Fruit fly (Drosophila melanogaster) whole organism: ENCODE results near the gene CG42375.

Experiments
- CG8478 ChIP-seq: fragments of >200 bp; optimal IDR thresholded peaks from 2 replicates; lab custom pipeline; 2018; ENCODE audit warnings: inconsistent platforms
- Dll ChIP-seq: fragments of >200 bp; optimal IDR thresholded peaks from 2 replicates; lab custom pipeline; 2017
- EcR ChIP-seq, 2 experiments: fragments of >200 bp; optimal IDR thresholded peaks; 2 replicates each; lab custom pipeline; 2017; ENCODE audit warnings: missing biosample characterization in 2 of 2, missing genetic modification characterization in 2 of 2, missing genetic modification reagents in 2 of 2
- pan ChIP-seq: fragments of >200 bp; optimal IDR thresholded peaks from 2 replicates; lab custom pipeline; 2017
- psq ChIP-seq: fragments of >200 bp; optimal IDR thresholded peaks from 2 replicates; lab custom pipeline; 2017
- usp ChIP-seq: fragments of >200 bp; optimal IDR thresholded peaks from 2 replicates; lab custom pipeline; 2017; ENCODE audit warnings: missing biosample characterization, missing genetic modification characterization, mixed read lengths

Gene CG42375

dm6 chr3R:13782035-13782434 lies 2.6 kb downstream of the CG42375 start, which contains the start of gene Dip-B:
Dip-B (plus strand) TSS chr3R:13782288.
- TF ChIP-seq usp (GFP tag; lab: Kevin White, UChicago): no peak
- no peak for TF ChIP-seq pan (lab: Kevin White, UChicago)
- no peak for TF ChIP-seq CG8478 (lab: Kevin White, UChicago)
- no peak for TF ChIP-seq psq (lab: Kevin White, UChicago)
- TF ChIP-seq EcR (GFP tag; optimal IDR thresholded peaks at IDR 0.05; lab: Kevin White, UChicago): no peak
- no peak for TF ChIP-seq Dll

- no peak for TF ChIP-seq pan (lab: Kevin White, UChicago)
- no peak for TF ChIP-seq Dll
- no peak for TF ChIP-seq psq (lab: Kevin White, UChicago)
- TF ChIP-seq EcR (GFP tag; optimal IDR thresholded peaks at IDR 0.05; lab: Kevin White, UChicago): no peak
- TF ChIP-seq CG8478 (lab: Kevin White, UChicago): no peak
- no peak for TF ChIP-seq usp (GFP tag; lab: Kevin White, UChicago)
These were observed 3.2 kb downstream of the CG42375 start for dm6 chr3R:13782578-13782977.

- no peak for TF ChIP-seq pan (lab: Kevin White, UChicago)
- TF ChIP-seq Dll: no peak
- no peak for TF ChIP-seq CG8478 (lab: Kevin White, UChicago)
- no peak for TF ChIP-seq EcR (GFP tag; optimal IDR thresholded peaks at IDR 0.05; lab: Kevin White, UChicago)
- TF ChIP-seq psq (lab: Kevin White, UChicago): no peak
- TF ChIP-seq usp (GFP tag; lab: Kevin White, UChicago): no peak
These were observed 4.0 kb downstream of the CG42375 start for dm6 chr3R:13783397-13783796.

dm6 chr3R:13785895-13786294 lies 6.5 kb downstream of the CG42375 start:
- no peak for TF ChIP-seq EcR (GFP tag; optimal IDR thresholded peaks at IDR 0.05; lab: Kevin White, UChicago)
- no peak for TF ChIP-seq psq (lab: Kevin White, UChicago)
- peak; percentile 38 for TF ChIP-seq Dll

- no peak for TF ChIP-seq pan (lab: Kevin White, UChicago)
- TF ChIP-seq Dll: no peak
- no peak for TF ChIP-seq usp (GFP tag; lab: Kevin White, UChicago)
- no peak for TF ChIP-seq psq (lab: Kevin White, UChicago)
- no peak for TF ChIP-seq EcR (GFP tag; optimal IDR thresholded peaks at IDR 0.05; lab: Kevin White, UChicago)
- no peak for TF ChIP-seq CG8478 (lab: Kevin White, UChicago)
These were observed 8.8 kb downstream of the CG42375 start for dm6 chr3R:13788224-13788623.

dm6 chr3R:13788672-13789071 lies 9.2 kb downstream of the CG42375 start:
- TF ChIP-seq psq (lab: Kevin White, UChicago) (no peak), usp (GFP tag; lab: Kevin White, UChicago) (no peak), pan (lab: Kevin White, UChicago) (no peak), EcR (GFP tag; optimal IDR thresholded peaks at IDR 0.05; lab: Kevin White, UChicago) (no peak), Dll (no peak), CG8478 (lab: Kevin White, UChicago) (no peak)

dm6 chr3R:13789617-13790277 lies 10.3 kb downstream of the CG42375 start:
- TF ChIP-seq EcR (GFP tag; optimal IDR thresholded peaks at IDR 0.05; lab: Kevin White, UChicago) (peak; percentile 88 to 98), psq (lab: Kevin White, UChicago) (no peak)

- TF ChIP-seq CG8478 (lab: Kevin White, UChicago): no peak
- TF ChIP-seq pan (lab: Kevin White, UChicago): no peak
- no peak for TF ChIP-seq usp (GFP tag; lab: Kevin White, UChicago)
- peak; percentile 50 to 56 for TF ChIP-seq EcR (GFP tag; optimal IDR thresholded peaks at IDR 0.05; lab: Kevin White, UChicago)
These were observed 11.4 kb downstream of the CG42375 start for dm6 chr3R:13790820-13791219.

dm6 chr3R:13793105-13793978 lies 13.9 kb downstream of the CG42375 start:
- TF ChIP-seq usp (GFP tag; lab: Kevin White, UChicago): no peak
- TF ChIP-seq EcR (GFP tag; optimal IDR thresholded peaks at IDR 0.05; lab: Kevin White, UChicago): peak in 1 of 2 experiments; percentile 60

dm6 chr3R:13793979-13794665 lies 14.7 kb downstream of the CG42375 start:
- TF ChIP-seq psq (lab: Kevin White, UChicago): no peak
- no peak for TF ChIP-seq EcR (GFP tag; optimal IDR thresholded peaks at IDR 0.05; lab: Kevin White, UChicago)
- no peak for TF ChIP-seq pan (lab: Kevin White, UChicago)
- TF ChIP-seq Dll: no peak

dm6 chr3R:13794666-13795055 lies 15.2 kb downstream of the CG42375 start:
- peak; percentile 50 for TF ChIP-seq Dll
- TF ChIP-seq usp (GFP tag; lab: Kevin White, UChicago): no peak
- no peak for TF ChIP-seq psq (lab: Kevin White, UChicago)
- peak in 1 of 2 experiments; percentile 80 for TF ChIP-seq EcR (GFP tag; optimal IDR thresholded peaks at IDR 0.05; lab: Kevin White, UChicago)
- no peak for TF ChIP-seq pan (lab: Kevin White, UChicago)
- peak; percentile 84 for TF ChIP-seq CG8478 (lab: Kevin White, UChicago)
